Worm (Caenorhabditis elegans): ENCODE data around the gene C10B5.1.

The C10B5.1 gene

ce11 chrV:8610633-8611404 is 29.8 kb downstream of the C10B5.1 start, which contains the start of gene fip-4 (continued):
- TF ChIP-seq nhr-85 (tag) (peak; percentile 87), ets-5 (GFP tag; IDR thresholded peaks at IDR 0.05) (no peak), sup-37 (GFP tag; optimal IDR thresholded peaks at IDR 0.05) (no peak), zip-4 (GFP tag; optimal IDR thresholded peaks at IDR 0.05) (no peak), ceh-63 (GFP tag; optimal IDR thresholded peaks at IDR 0.05) (no peak)

DNA sequence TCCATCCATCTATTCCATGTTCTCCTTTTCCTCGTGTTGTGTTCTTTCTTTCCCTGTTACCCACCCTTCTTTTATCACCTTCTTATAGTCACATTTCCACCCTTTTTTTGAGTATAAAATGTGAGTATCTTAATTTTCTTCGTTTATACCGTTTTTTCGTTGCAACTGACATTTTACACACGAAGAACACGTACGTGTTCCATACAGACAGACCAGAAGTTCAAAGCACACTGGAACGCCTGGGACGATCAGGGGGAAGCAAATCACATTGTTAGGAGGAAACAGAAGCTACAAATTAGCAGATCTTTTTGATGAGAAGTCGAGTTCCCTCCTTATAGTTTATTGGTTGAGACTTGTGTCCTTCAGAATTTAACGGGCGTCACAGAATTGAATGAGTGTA is 34.6 kb downstream of the C10B5.1 start:
- TF ChIP-seq dpl-1 (GFP tag; optimal IDR thresholded peaks at IDR 0.05) = no peak
- no peak for TF ChIP-seq nhr-47 (tag; optimal IDR thresholded peaks at IDR 0.05)
- TF ChIP-seq efl-1 (optimal IDR thresholded peaks at IDR 0.05) = no peak
- peak in 1 of 2 experiments; percentile 89 for TF ChIP-seq efl-1 (GFP tag; optimal IDR thresholded peaks at IDR 0.05 in 1 of 2)
- peak; percentile 13 for TF ChIP-seq aly-2 (tag; optimal IDR thresholded peaks at IDR 0.05)
- no peak for TF ChIP-seq dsc-1 (tag; optimal IDR thresholded peaks at IDR 0.05)
- no peak for TF ChIP-seq unc-86 (tag; optimal IDR thresholded peaks at IDR 0.05)
- TF ChIP-seq F16B12.6 (tag; optimal IDR thresholded peaks at IDR 0.05) = no peak

ce11 chrV:8618738-8619137 is 37.7 kb downstream of the C10B5.1 start, which contains the start of gene grd-5:
Gene grd-5, plus strand, starts transcription at chrV:8619032.
- TF ChIP-seq lin-14 (GFP tag; optimal IDR thresholded peaks at IDR 0.05) = peak; percentile 38
- peak; percentile 8 for TF ChIP-seq rnt-1 (tag; optimal IDR thresholded peaks at IDR 0.05)
- TF ChIP-seq aly-2 (tag; optimal IDR thresholded peaks at IDR 0.05) = no peak
- no peak for TF ChIP-seq dsc-1 (tag; optimal IDR thresholded peaks at IDR 0.05)
- peak; percentile 79 for TF ChIP-seq nhr-85 (tag)
- TF ChIP-seq hpl-2 (GFP tag; optimal IDR thresholded peaks at IDR 0.05) = no peak

ce11 chrV:8621213-8621612 is 40.2 kb downstream of the C10B5.1 start, which contains the start of gene idpc-2:
Gene idpc-2, minus strand, starts transcription at chrV:8621313.
- TF ChIP-seq lin-14 (GFP tag; optimal IDR thresholded peaks at IDR 0.05) (no peak), lin-15B (tag; optimal IDR thresholded peaks at IDR 0.05) (no peak), zag-1 (tag; optimal IDR thresholded peaks at IDR 0.05) (no peak), fkh-4 (tag; optimal IDR thresholded peaks at IDR 0.05; ENCODE audit: borderline replicate concordance) (no peak), ceh-90 (tag; optimal IDR thresholded peaks at IDR 0.05) (no peak), pax-3 (tag; optimal IDR thresholded peaks at IDR 0.05) (no peak), nhr-12 (tag; optimal IDR thresholded peaks at IDR 0.05) (no peak), pqm-1 (tag; optimal IDR thresholded peaks at IDR 0.05) (no peak)

DNA sequence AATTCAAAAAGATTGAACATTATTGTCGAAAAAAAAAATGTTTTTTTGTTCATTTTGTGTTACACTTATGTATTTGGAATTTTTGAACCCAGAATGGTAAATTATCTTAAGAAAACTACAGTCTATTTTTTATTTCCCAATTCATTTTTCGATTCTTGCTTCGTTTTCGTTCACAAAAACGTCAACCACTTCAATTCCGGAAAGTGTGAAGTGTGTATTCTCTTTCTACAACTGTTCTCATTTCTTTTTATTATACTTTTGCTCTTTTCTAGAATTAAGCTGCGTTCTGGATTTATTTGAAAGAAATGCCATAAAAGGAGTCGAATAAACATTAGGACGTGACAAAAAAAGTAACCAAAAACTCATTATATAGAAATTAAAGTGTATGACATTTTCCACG is 41.3 kb downstream of the C10B5.1 start, which contains the start of gene F41E6.1:
Gene F41E6.1, plus strand, starts transcription at position 301 of the 400 bp plus-strand sequence.
- TF ChIP-seq pag-3 (tag; optimal IDR thresholded peaks at IDR 0.05; ENCODE audit: borderline replicate concordance, insufficient read depth) = no peak
- no peak for TF ChIP-seq nhr-47 (tag; optimal IDR thresholded peaks at IDR 0.05)
- no peak for TF ChIP-seq dpl-1 (GFP tag; optimal IDR thresholded peaks at IDR 0.05)
- no peak for TF ChIP-seq zag-1 (tag; optimal IDR thresholded peaks at IDR 0.05)
- TF ChIP-seq pqm-1 (tag; optimal IDR thresholded peaks at IDR 0.05) = no peak
- no peak for TF ChIP-seq F16B12.6 (tag; optimal IDR thresholded peaks at IDR 0.05)
- no peak for TF ChIP-seq blmp-1 (tag; optimal IDR thresholded peaks at IDR 0.05)
- TF ChIP-seq tbx-2 (tag; optimal IDR thresholded peaks at IDR 0.05) = no peak
- TF ChIP-seq unc-62 (GFP tag; optimal IDR thresholded peaks at IDR 0.05) = no peak
- no peak for TF ChIP-seq nhr-20 (tag; optimal IDR thresholded peaks at IDR 0.05)
- TF ChIP-seq hpl-2 (GFP tag; optimal IDR thresholded peaks at IDR 0.05) = no peak
- TF ChIP-seq egl-13 (tag; optimal IDR thresholded peaks at IDR 0.05) = no peak
- no peak for TF ChIP-seq grh-1 (GFP tag; IDR thresholded peaks at IDR 0.05)

DNA sequence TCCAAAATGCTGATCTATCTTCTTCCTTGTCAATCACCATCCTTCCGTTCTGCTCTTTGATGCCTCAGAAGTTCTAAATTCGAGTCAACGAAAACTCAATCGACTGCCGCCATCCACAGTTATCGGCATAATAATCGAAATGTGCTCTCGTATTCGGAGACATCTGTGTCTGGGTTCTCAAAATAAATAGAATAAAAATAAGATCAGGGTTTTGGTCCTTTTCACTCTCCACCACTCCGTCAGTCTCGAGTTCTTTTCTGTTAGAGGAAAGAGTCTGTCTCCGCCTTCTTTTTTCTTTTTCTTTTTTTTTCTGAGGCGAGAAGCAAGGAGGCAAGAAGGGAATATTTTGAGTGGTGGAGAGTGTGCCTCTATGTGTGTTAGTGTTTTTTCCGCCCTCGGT is 42.7 kb downstream of the C10B5.1 start, which contains the start of gene F41E6.17:
Gene F41E6.17, plus strand, starts transcription at position 348 of the 400 bp plus-strand sequence.
- TF ChIP-seq ceh-82 (tag; optimal IDR thresholded peaks at IDR 0.05) (peak in 1 of 3 experiments; percentile 24), efl-1 (optimal IDR thresholded peaks at IDR 0.05) (no peak), efl-1 (GFP tag; optimal IDR thresholded peaks at IDR 0.05 in 1 of 2) (no peak), dsc-1 (tag; optimal IDR thresholded peaks at IDR 0.05) (peak; percentile 33), C04F5.9 (tag; optimal IDR thresholded peaks at IDR 0.05) (no peak), fkh-10 (GFP tag; optimal IDR thresholded peaks at IDR 0.05) (peak; percentile 19), lin-14 (GFP tag; optimal IDR thresholded peaks at IDR 0.05) (peak; percentile 70)

Measured in whole organism, L1 larva.